Fruit fly (Drosophila melanogaster) whole organism, prepupa: ENCODE results near the gene Hrd3.

Experiments
- CG10631 ChIP-seq: fragments of 200-800 bp; sonication (Bioruptor generic); optimal IDR thresholded peaks from 2 replicates; lab custom pipeline; 2016; ENCODE audit warnings: missing biosample characterization, missing genetic modification characterization
- CG10669 ChIP-seq: fragments of 200-800 bp; sonication (Bioruptor generic); optimal IDR thresholded peaks from 3 replicates; lab custom pipeline; 2018; ENCODE audit warnings: missing biosample characterization, mild to moderate bottlenecking, missing genetic modification characterization, moderate library complexity
- CG11902 ChIP-seq: fragments of 200-800 bp; sonication (Bioruptor generic); optimal IDR thresholded peaks from 3 replicates; lab custom pipeline; 2016; ENCODE audit warnings: missing biosample characterization, missing genetic modification characterization
- CG3032 ChIP-seq: fragments of 200-800 bp; optimal IDR thresholded peaks from 2 replicates; lab custom pipeline; 2019; ENCODE audit warnings: missing biosample characterization, mild to moderate bottlenecking, missing genetic modification characterization, moderate library complexity
- CG31627 ChIP-seq: fragments of 200-800 bp; sonication (Bioruptor generic); optimal IDR thresholded peaks from 3 replicates; lab custom pipeline; 2016; ENCODE audit warnings: missing biosample characterization, missing genetic modification characterization
- CG32006 ChIP-seq: fragments of 200-800 bp; sonication (Bioruptor generic); optimal IDR thresholded peaks from 3 replicates; lab custom pipeline; 2017; ENCODE audit warnings: missing biosample characterization, mild to moderate bottlenecking, missing genetic modification characterization
- CG3919 ChIP-seq: fragments of 200-800 bp; sonication (Bioruptor generic); optimal IDR thresholded peaks from 3 replicates; lab custom pipeline; 2016; ENCODE audit warnings: missing biosample characterization, missing genetic modification characterization
- CG6163 ChIP-seq: fragments of 200-800 bp; sonication (Bioruptor generic); IDR thresholded peaks from 3 replicates; pipeline ENCODE4 v1.3.6; 2022; ENCODE audit warnings: missing biosample characterization, missing genetic modification characterization
- CG6792 ChIP-seq: fragments of 200-800 bp; sonication (Bioruptor generic); optimal IDR thresholded peaks from 3 replicates; lab custom pipeline; 2016; ENCODE audit warnings: missing biosample characterization, missing genetic modification characterization
- CG6808 ChIP-seq: fragments of 200-800 bp; sonication (Bioruptor generic); optimal IDR thresholded peaks from 3 replicates; lab custom pipeline; 2017; ENCODE audit warnings: missing biosample characterization, missing genetic modification characterization, mild to moderate bottlenecking, moderate library complexity, missing genetic modification reagents
- CG6854 ChIP-seq: fragments of 200-800 bp; sonication (Bioruptor generic); optimal IDR thresholded peaks from 2 replicates; lab custom pipeline; 2017; ENCODE audit warnings: missing biosample characterization, mild to moderate bottlenecking, missing genetic modification characterization
- CG7368 ChIP-seq: fragments of 200-800 bp; sonication (Bioruptor generic); optimal IDR thresholded peaks from 3 replicates; lab custom pipeline; 2016; ENCODE audit warnings: missing biosample characterization, missing genetic modification characterization
- CG8119 ChIP-seq: fragments of 200-800 bp; sonication (Bioruptor generic); IDR thresholded peaks from 3 replicates; pipeline ENCODE4 v1.3.6; 2022; ENCODE audit warnings: missing biosample characterization, missing genetic modification characterization
- CG9139 ChIP-seq: fragments of 200-800 bp; sonication (Bioruptor generic); optimal IDR thresholded peaks from 3 replicates; lab custom pipeline; 2017; ENCODE audit warnings: missing biosample characterization, mild to moderate bottlenecking, missing genetic modification characterization
- Eip75B ChIP-seq: fragments of 200-800 bp; sonication (Bioruptor generic); optimal IDR thresholded peaks from 3 replicates; lab custom pipeline; 2016; ENCODE audit warnings: missing biosample characterization, missing genetic modification characterization
- Ets21C ChIP-seq: fragments of 200-800 bp; sonication (Bioruptor generic); optimal IDR thresholded peaks from 3 replicates; lab custom pipeline; 2016; ENCODE audit warnings: missing biosample characterization, missing genetic modification characterization
- Ets96B ChIP-seq: fragments of 200-800 bp; optimal IDR thresholded peaks from 2 replicates; lab custom pipeline; 2019; ENCODE audit warnings: missing biosample characterization, mild to moderate bottlenecking, missing genetic modification characterization, moderate library complexity
- Hr38 ChIP-seq: sonication (Bioruptor generic); optimal IDR thresholded peaks from 2 replicates; lab custom pipeline; 2016; ENCODE audit warnings: missing biosample characterization, missing genetic modification characterization
- Hr4 ChIP-seq: fragments of 200-800 bp; sonication (Bioruptor generic); optimal IDR thresholded peaks from 3 replicates; lab custom pipeline; 2016; ENCODE audit warnings: missing biosample characterization, missing genetic modification characterization
- Met ChIP-seq: fragments of 200-800 bp; sonication (Bioruptor generic); optimal IDR thresholded peaks from 3 replicates; lab custom pipeline; 2016; ENCODE audit warnings: missing biosample characterization, missing genetic modification characterization
- OdsH ChIP-seq: fragments of 200-800 bp; sonication (Bioruptor generic); optimal IDR thresholded peaks from 3 replicates; lab custom pipeline; 2016; ENCODE audit warnings: missing biosample characterization, missing genetic modification characterization
- Smox ChIP-seq: fragments of 200-800 bp; sonication (Bioruptor generic); optimal IDR thresholded peaks from 3 replicates; lab custom pipeline; 2016; ENCODE audit warnings: missing biosample characterization, missing genetic modification characterization
- Sox14 ChIP-seq: fragments of 200-800 bp; sonication (Bioruptor generic); optimal IDR thresholded peaks from 3 replicates; lab custom pipeline; 2016; ENCODE audit warnings: missing biosample characterization, missing genetic modification characterization
- Sox15 ChIP-seq: fragments of 200-800 bp; sonication (Bioruptor generic); optimal IDR thresholded peaks from 3 replicates; lab custom pipeline; 2016; ENCODE audit warnings: missing biosample characterization, missing genetic modification characterization
- achi ChIP-seq: fragments of 200-800 bp; sonication (Bioruptor generic); optimal IDR thresholded peaks from 3 replicates; lab custom pipeline; 2016; ENCODE audit warnings: missing biosample characterization, missing genetic modification characterization
- acj6 ChIP-seq: fragments of 200-800 bp; sonication (Bioruptor generic); optimal IDR thresholded peaks from 3 replicates; lab custom pipeline; 2016; ENCODE audit warnings: missing biosample characterization, missing genetic modification characterization
- cyc ChIP-seq: fragments of 200-800 bp; sonication (Bioruptor generic); optimal IDR thresholded peaks from 3 replicates; lab custom pipeline; 2016; ENCODE audit warnings: missing biosample characterization, missing genetic modification characterization
- fd85E ChIP-seq: fragments of 200-800 bp; sonication (Bioruptor generic); optimal IDR thresholded peaks from 3 replicates; lab custom pipeline; 2016; ENCODE audit warnings: missing biosample characterization, missing genetic modification characterization
- lz ChIP-seq: fragments of 200-800 bp; sonication (Bioruptor generic); optimal IDR thresholded peaks from 3 replicates; lab custom pipeline; 2016; ENCODE audit warnings: missing biosample characterization, missing genetic modification characterization
- net ChIP-seq: fragments of 200-800 bp; sonication (Bioruptor generic); optimal IDR thresholded peaks from 3 replicates; lab custom pipeline; 2016; ENCODE audit warnings: missing biosample characterization, missing genetic modification characterization
- pdm3 ChIP-seq: fragments of 200-800 bp; sonication (Bioruptor generic); optimal IDR thresholded peaks from 3 replicates; lab custom pipeline; 2016; ENCODE audit warnings: missing biosample characterization, missing genetic modification characterization
- salr ChIP-seq, 2 experiments: fragments of 200-800 bp; sonication (Bioruptor generic); optimal IDR thresholded peaks; 3 replicates each; lab custom pipeline; 2016 to 2018; ENCODE audit warnings: missing biosample characterization in 2 of 2, missing genetic modification characterization in 2 of 2, mild to moderate bottlenecking in 1 of 2
- svp ChIP-seq: fragments of 200-800 bp; sonication (Bioruptor generic); peaks from one replicate; lab custom pipeline; 2016; ENCODE audit warnings: missing biosample characterization, missing genetic modification characterization
- topi ChIP-seq: fragments of 200-800 bp; sonication (Bioruptor generic); optimal IDR thresholded peaks from 3 replicates; lab custom pipeline; 2016; ENCODE audit warnings: missing biosample characterization, missing genetic modification characterization
- vri ChIP-seq: fragments of 200-800 bp; sonication (Bioruptor generic); optimal IDR thresholded peaks from 3 replicates; lab custom pipeline; 2016; ENCODE audit warnings: missing biosample characterization, mild to moderate bottlenecking, missing genetic modification characterization

The Hrd3 gene

dm6 chr3R:23781466-23781935, 23.1 kb upstream of the Hrd3 start, which contains the start of the genes Nup98-96 and mbc (continued):
- TF ChIP-seq cyc (GFP tag; lab: Kevin White, UChicago) (peak; percentile 93), Ets21C (GFP tag; lab: Kevin White, UChicago) (peak; percentile 90), CG31627 (GFP tag; lab: Kevin White, UChicago) (peak; percentile 95), CG3919 (GFP tag; lab: Kevin White, UChicago) (peak; percentile 81), Eip75B (GFP tag; lab: Kevin White, UChicago) (peak; percentile 88), CG11902 (GFP tag; lab: Kevin White, UChicago) (peak; percentile 89), topi (GFP tag; lab: Kevin White, UChicago) (peak; percentile 85), lz (peak; percentile 91), CG6808 (GFP tag; lab: Kevin White, UChicago) (peak; percentile 66), salr (GFP tag; optimal IDR thresholded peaks at IDR 0.05; lab: Kevin White, UChicago) (peak; percentile 52 to 62), Hr4 (GFP tag; lab: Kevin White, UChicago) (peak; percentile 88), Ets96B (tag; lab: Kevin White, UChicago) (peak; percentile 72), CG6163 (GFP tag; lab: Robert Waterston, UW) (peak; percentile 82; the same call in 2 of the 3 replicates), pdm3 (GFP tag; lab: Kevin White, UChicago) (peak; percentile 86), CG8119 (GFP tag; lab: Robert Waterston, UW) (0 out of 3 replicates have a peak, but pooled peaks have one; percentile 27), Sox15 (peak; percentile 91), CG3032 (tag; lab: Kevin White, UChicago) (peak; percentile 80), acj6 (peak; percentile 86), OdsH (GFP tag; lab: Kevin White, UChicago) (peak; percentile 87), Met (GFP tag; lab: Kevin White, UChicago) (peak; percentile 86), CG10631 (GFP tag; lab: Kevin White, UChicago) (peak; percentile 84), CG10669 (peak; percentile 63), CG6792 (GFP tag; lab: Kevin White, UChicago) (peak; percentile 79), achi (GFP tag; lab: Kevin White, UChicago) (peak; percentile 79), fd85E (GFP tag; lab: Kevin White, UChicago) (peak; percentile 57)

- TF ChIP-seq Sox14 (no peak), Hr38 (GFP tag; lab: Kevin White, UChicago) (no peak), CG32006 (GFP tag; lab: Kevin White, UChicago) (no peak), CG8119 (GFP tag; lab: Robert Waterston, UW) (no peak), CG7368 (GFP tag; lab: Kevin White, UChicago) (no peak), CG6854 (GFP tag; lab: Kevin White, UChicago) (no peak), net (GFP tag; lab: Kevin White, UChicago) (no peak), fd85E (GFP tag; lab: Kevin White, UChicago) (no peak), CG6808 (GFP tag; lab: Kevin White, UChicago) (no peak), CG11902 (GFP tag; lab: Kevin White, UChicago) (no peak), CG9139 (no peak), Smox (GFP tag; lab: Kevin White, UChicago) (no peak), svp (GFP tag; lab: Kevin White, UChicago) (no peak), CG10669 (no peak), Eip75B (GFP tag; lab: Kevin White, UChicago) (no peak), topi (GFP tag; lab: Kevin White, UChicago) (no peak), pdm3 (GFP tag; lab: Kevin White, UChicago) (no peak), CG10631 (GFP tag; lab: Kevin White, UChicago) (no peak)
Measured at dm6 chr3R:23780757-23781156, 22.4 kb upstream of the Hrd3 start.

- TF ChIP-seq CG3032 (tag; lab: Kevin White, UChicago) (no peak), vri (GFP tag; lab: Kevin White, UChicago) (peak; percentile 97), Eip75B (GFP tag; lab: Kevin White, UChicago) (no peak)
Measured at dm6 chr3R:23773610-23774364, 15.4 kb upstream of the Hrd3 start, which contains the start of gene CG10208. TSS of gene CG10208 (minus strand) at chr3R:23774127.
